Fruit fly (Drosophila melanogaster) whole organism, adult: ENCODE measurements around the gene CG10793.

Source experiments
- CG11617 ChIP-seq: fragments of 200-800 bp; sonication (Bioruptor generic); optimal IDR thresholded peaks from 2 replicates; lab custom pipeline; 2017; ENCODE audit warnings: mild to moderate bottlenecking, missing biosample characterization, missing genetic modification reagents, missing genetic modification characterization
- CG12768 ChIP-seq: fragments of 200-800 bp; sonication (Bioruptor generic); optimal IDR thresholded peaks from 2 replicates; lab custom pipeline; 2017; ENCODE audit warnings: missing biosample characterization, missing genetic modification characterization, mild to moderate bottlenecking, moderate library complexity, missing genetic modification reagents
- CG14711 ChIP-seq: fragments of 200-800 bp; sonication (Bioruptor generic); optimal IDR thresholded peaks from 2 replicates; lab custom pipeline; 2018; ENCODE audit warnings: missing biosample characterization, mild to moderate bottlenecking, missing genetic modification characterization, moderate library complexity
- CG1620 ChIP-seq: fragments of 200-800 bp; sonication (Bioruptor generic); optimal IDR thresholded peaks from 2 replicates; lab custom pipeline; 2016; ENCODE audit warnings: missing biosample characterization, missing genetic modification characterization
- CG33017 ChIP-seq: fragments of 200-800 bp; sonication (Bioruptor generic); optimal IDR thresholded peaks from 2 replicates; lab custom pipeline; 2018; ENCODE audit warnings: missing biosample characterization, mild to moderate bottlenecking, missing genetic modification characterization, moderate library complexity
- CG5204 ChIP-seq: fragments of 200-800 bp; sonication (Bioruptor generic); optimal IDR thresholded peaks from 2 replicates; lab custom pipeline; 2016; ENCODE audit warnings: missing biosample characterization, missing genetic modification characterization
- CG7045 ChIP-seq: fragments of 200-800 bp; sonication (Bioruptor generic); optimal IDR thresholded peaks from 2 replicates; lab custom pipeline; 2017; ENCODE audit warnings: missing biosample characterization, mild to moderate bottlenecking, missing genetic modification characterization
- CG7101 ChIP-seq: fragments of 200-800 bp; sonication (Bioruptor generic); optimal IDR thresholded peaks from 2 replicates; lab custom pipeline; 2018; ENCODE audit warnings: missing biosample characterization, mild to moderate bottlenecking, missing genetic modification characterization, moderate library complexity
- Clk ChIP-seq: fragments of 200-800 bp; sonication (Bioruptor generic); optimal IDR thresholded peaks from 2 replicates; lab custom pipeline; 2017; ENCODE audit warnings: missing biosample characterization, missing genetic modification characterization
- Crg-1 ChIP-seq: fragments of 200-800 bp; sonication (Bioruptor generic); optimal IDR thresholded peaks from 2 replicates; lab custom pipeline; 2016; ENCODE audit warnings: missing biosample characterization, missing genetic modification characterization
- Hr96 ChIP-seq: fragments of 200-800 bp; sonication (Bioruptor generic); optimal IDR thresholded peaks from 2 replicates; lab custom pipeline; 2016; ENCODE audit warnings: missing biosample characterization, missing genetic modification characterization
- Mnt ChIP-seq: fragments of 200-800 bp; sonication (Bioruptor generic); optimal IDR thresholded peaks from 2 replicates; lab custom pipeline; 2016; ENCODE audit warnings: missing biosample characterization, mild to moderate bottlenecking, missing genetic modification characterization
- bab1 ChIP-seq: fragments of 200-800 bp; sonication (Bioruptor generic); optimal IDR thresholded peaks from 3 replicates; lab custom pipeline; 2019; ENCODE audit warnings: missing biosample characterization, mild to moderate bottlenecking, missing genetic modification characterization, moderate library complexity
- cic ChIP-seq: fragments of 200-800 bp; sonication (Bioruptor generic); optimal IDR thresholded peaks from 2 replicates; lab custom pipeline; 2017; ENCODE audit warnings: missing biosample characterization, mild to moderate bottlenecking, missing genetic modification characterization, moderate library complexity
- cnc ChIP-seq, 2 experiments: fragments of >200 bp; optimal IDR thresholded peaks; 2 replicates each; lab custom pipeline; 2017
- kay ChIP-seq: fragments of 200-800 bp; sonication (Bioruptor generic); peaks from one replicate; lab custom pipeline; 2016; ENCODE audit warnings: missing biosample characterization, missing genetic modification characterization, borderline replicate concordance
- ovo ChIP-seq: fragments of 200-800 bp; sonication (Bioruptor generic); optimal IDR thresholded peaks from 2 replicates; lab custom pipeline; 2016; ENCODE audit warnings: missing biosample characterization, missing genetic modification characterization
- pad ChIP-seq: fragments of 200-800 bp; sonication (Bioruptor generic); optimal IDR thresholded peaks from 3 replicates; lab custom pipeline; 2017; ENCODE audit warnings: missing biosample characterization, missing genetic modification characterization, mild to moderate bottlenecking, moderate library complexity, missing genetic modification reagents
- tj ChIP-seq: fragments of 200-800 bp; sonication (Bioruptor generic); optimal IDR thresholded peaks from 3 replicates; lab custom pipeline; 2017; ENCODE audit warnings: missing biosample characterization, mild to moderate bottlenecking, missing genetic modification characterization, moderate library complexity
- toe ChIP-seq: fragments of 200-800 bp; sonication (Bioruptor generic); optimal IDR thresholded peaks from 2 replicates; lab custom pipeline; 2016; ENCODE audit warnings: missing biosample characterization, missing genetic modification characterization

The CG10793 gene

DNA sequence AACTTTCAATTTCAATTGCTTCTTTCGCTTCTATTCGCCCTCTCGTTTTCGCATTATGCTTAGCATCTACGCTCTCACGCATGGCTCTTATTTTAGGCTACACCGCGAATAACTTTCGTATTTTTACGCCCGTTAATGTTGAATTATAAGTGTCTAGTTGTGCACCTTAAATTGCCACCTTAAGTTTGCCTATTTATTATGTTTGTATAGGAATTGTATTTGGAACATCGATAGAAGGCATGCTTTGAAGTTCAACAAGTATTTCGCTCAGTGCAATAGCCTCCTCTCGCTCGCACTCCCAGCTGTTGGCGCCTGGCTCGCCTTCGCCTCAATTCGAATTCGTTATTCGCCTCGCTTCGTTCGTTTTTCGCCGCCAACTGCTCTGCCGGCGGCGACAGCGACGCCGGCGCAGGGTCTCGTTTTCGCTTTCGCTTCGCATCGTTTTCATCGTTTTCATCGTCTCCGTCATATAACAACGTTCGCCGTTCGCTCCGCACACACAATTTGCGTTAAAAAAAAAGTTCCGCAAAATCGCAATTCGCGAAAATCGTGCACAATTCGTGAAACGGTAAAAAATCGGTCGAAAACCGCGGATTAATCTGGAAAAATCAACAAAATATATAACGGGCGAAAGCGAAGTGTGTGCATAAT lies 21.3 kb downstream of the CG10793 start:
- TF ChIP-seq Crg-1 (GFP tag; lab: Kevin White, UChicago) (peak; percentile 34), pad (GFP tag; lab: Kevin White, UChicago) (peak; percentile 57), tj (GFP tag; lab: Kevin White, UChicago) (peak; percentile 55), CG7045 (GFP tag; lab: Kevin White, UChicago) (peak; percentile 82), toe (GFP tag; lab: Kevin White, UChicago) (peak; percentile 49), bab1 (GFP tag; lab: Kevin White, UChicago) (peak; percentile 90), CG14711 (peak; percentile 84), Hr96 (peak; percentile 74), ovo (GFP tag; lab: Kevin White, UChicago) (no peak), kay (no peak), CG7101 (peak; percentile 83), CG11617 (GFP tag; lab: Kevin White, UChicago) (peak; percentile 69), CG33017 (tag; lab: Kevin White, UChicago) (peak; percentile 80), CG12768 (GFP tag; lab: Kevin White, UChicago) (peak; percentile 65), cic (no peak), Clk (GFP tag; lab: Kevin White, UChicago) (peak; percentile 66), CG5204 (GFP tag; lab: Kevin White, UChicago) (peak; percentile 62), cnc (optimal IDR thresholded peaks at IDR 0.05; lab: Kevin White, UChicago) (no peak), CG1620 (GFP tag; lab: Kevin White, UChicago) (peak; percentile 60), Mnt (peak; percentile 59)

DNA sequence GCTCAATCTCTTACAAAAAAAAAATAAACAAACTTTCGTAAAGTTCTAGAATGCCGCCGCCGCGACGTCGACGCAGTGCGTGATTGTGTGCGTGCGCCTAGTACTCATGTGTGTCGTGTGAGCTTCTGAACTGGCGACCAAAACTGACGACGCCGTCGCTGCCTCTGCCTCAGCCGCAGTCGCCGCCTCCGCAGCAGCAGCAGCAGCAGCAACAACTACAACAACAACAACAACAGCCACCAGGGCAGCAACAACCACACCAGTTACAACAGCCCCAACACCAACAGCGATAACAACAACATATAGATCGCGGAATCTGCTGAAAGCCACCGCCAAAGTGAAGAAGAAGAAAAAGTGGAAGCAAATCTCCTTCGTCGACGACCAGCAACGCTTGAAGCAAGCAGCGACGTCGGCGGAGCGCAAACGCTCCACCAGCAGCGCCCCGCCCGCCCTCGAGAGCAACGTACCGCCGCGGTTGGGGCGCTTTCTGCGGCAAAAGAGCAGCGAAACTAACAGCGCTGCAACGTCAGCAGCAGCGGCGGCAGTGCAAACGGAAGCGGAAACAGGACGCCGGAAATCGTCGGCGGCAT lies 25.0 kb downstream of the CG10793 start:
- TF ChIP-seq tj (GFP tag; lab: Kevin White, UChicago): no peak

DNA sequence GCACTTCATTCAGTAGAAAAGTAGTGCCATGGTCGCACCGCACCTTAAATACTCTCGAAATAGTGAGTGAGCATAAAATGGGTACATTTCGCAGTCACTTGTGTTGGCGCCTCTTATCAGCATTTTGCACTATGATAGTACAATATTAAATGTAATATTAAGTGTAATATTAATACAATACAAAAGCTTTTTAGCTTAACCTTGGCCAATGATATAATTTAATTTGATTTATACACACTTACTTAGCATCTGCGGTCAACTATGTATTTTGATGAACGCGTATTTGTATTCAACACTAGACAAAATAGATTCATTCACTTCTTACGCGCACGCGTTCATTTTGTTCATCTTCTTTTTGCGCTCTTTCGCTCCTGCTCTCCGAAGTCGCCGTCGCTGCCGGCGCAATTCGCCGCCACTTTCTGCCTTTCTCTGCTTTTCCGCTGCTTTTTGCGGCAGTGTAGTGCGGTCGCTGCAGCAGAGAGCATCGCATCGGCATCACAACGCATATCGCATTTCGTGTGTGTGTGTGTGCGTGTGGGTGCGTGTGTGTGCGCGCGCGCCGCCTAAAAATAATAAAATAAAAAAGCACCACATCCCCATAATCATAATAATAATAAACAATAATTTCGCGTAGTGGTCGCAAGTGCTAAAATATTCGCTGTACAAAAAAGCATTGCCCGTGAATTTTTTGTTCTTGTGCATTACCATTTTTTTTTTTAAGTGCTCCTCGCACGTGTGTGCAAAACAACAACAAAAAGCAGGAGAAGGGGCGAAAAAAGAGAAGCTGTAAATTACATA lies 27.1 kb downstream of the CG10793 start:
- peak; percentile 53 for TF ChIP-seq kay
- TF ChIP-seq cic: peak; percentile 85
- peak; percentile 10 for TF ChIP-seq ovo (GFP tag; lab: Kevin White, UChicago)
- TF ChIP-seq toe (GFP tag; lab: Kevin White, UChicago): no peak
- TF ChIP-seq tj (GFP tag; lab: Kevin White, UChicago): no peak
- peak; percentile 52 for TF ChIP-seq Mnt

DNA sequence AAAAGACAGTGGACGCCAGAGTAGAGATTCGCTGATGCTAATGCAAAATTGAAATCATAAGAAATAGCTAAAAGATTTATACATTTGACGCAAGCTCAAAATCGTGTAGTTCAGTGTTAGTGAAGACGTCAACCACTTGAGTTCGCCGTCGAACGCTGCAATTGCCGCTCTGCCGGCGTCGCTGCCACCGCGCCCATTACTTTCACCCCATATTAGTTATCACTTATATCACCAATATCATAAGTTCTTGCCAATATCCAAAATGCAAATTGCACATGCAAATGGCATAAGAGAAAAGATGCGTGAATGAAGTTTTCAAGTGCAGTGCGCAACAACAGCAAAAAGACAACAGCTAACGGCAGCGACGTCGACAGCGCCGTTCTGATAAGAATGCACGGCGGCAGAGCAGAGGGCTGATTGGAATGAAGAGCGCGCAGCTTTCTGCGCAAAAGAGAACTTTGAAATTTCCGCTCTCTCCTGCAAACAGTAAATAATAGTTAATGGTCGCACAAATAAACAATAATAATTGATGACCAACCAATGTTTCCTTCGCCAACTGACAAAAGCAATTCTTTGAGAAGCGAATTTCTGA lies 27.9 kb downstream of the CG10793 start:
- TF ChIP-seq CG7101 (no peak), Hr96 (no peak), CG12768 (GFP tag; lab: Kevin White, UChicago) (no peak), CG1620 (GFP tag; lab: Kevin White, UChicago) (no peak), cnc (optimal IDR thresholded peaks at IDR 0.05; lab: Kevin White, UChicago) (no peak), tj (GFP tag; lab: Kevin White, UChicago) (no peak), CG5204 (GFP tag; lab: Kevin White, UChicago) (no peak), bab1 (GFP tag; lab: Kevin White, UChicago) (no peak), kay (no peak), ovo (GFP tag; lab: Kevin White, UChicago) (no peak)

DNA sequence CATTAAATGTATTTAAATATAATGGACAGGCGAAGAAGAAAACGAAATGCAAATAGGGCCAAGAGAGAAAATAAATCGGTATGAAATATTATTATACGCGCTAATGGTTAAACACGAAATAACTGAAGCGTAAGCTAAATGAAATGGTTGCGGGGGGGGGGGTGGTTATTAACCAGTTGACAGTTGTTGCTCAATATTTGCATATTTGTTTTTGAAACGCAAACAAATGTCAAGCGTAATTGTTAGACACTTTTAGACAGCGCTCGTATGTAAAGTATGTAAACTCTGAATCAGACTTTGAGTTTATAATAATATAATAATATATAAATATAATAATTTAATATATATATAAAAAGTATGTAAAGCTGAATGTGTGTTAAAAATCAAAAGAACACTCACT lies 34.2 kb downstream of the CG10793 start:
- TF ChIP-seq CG7101: peak; percentile 36
- no peak for TF ChIP-seq cic
- no peak for TF ChIP-seq CG1620 (GFP tag; lab: Kevin White, UChicago)
- no peak for TF ChIP-seq pad (GFP tag; lab: Kevin White, UChicago)
- TF ChIP-seq CG7045 (GFP tag; lab: Kevin White, UChicago): no peak

DNA sequence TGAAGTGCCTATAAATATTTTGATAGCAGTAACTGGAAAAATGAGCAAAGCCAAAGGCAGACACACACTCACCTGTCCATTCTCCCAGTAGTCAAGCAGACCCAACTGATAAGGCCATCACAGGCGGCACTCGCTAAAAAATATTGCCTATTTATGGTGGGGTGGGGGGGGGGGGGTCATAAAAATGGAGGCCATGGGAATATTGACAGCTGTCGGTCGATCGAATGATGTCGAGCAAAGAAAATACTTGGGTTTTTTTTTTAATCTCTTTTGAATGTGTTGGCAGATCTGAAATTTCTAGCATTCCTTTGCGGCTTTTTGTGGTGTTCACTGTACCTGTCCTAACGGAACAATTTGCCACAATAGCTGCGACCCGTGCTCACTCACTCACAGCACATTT lies 42.6 kb downstream of the CG10793 start:
- no peak for TF ChIP-seq CG11617 (GFP tag; lab: Kevin White, UChicago)
- TF ChIP-seq tj (GFP tag; lab: Kevin White, UChicago): no peak
- TF ChIP-seq ovo (GFP tag; lab: Kevin White, UChicago): no peak
- TF ChIP-seq Clk (GFP tag; lab: Kevin White, UChicago): no peak
- TF ChIP-seq Hr96: no peak
- no peak for TF ChIP-seq CG7101
- no peak for TF ChIP-seq cic

DNA sequence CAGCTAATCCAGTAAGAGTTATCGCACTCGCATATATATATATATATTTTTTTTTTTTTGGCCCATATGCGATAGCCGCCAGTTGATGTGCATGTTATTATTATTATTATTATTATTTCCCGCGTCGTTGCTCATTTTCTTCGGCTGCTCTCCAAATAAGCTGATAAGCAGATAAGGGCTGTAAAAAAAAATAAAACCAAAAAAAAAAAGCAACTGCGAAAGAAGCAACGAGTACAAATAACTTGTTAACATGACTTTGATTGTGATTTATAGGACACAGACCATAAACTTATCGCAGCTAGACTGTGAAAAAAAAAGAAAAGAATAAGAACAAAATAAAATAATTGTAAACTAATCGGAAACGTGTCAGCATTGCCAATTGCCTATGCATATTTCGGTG lies 50.4 kb downstream of the CG10793 start:
- TF ChIP-seq bab1 (GFP tag; lab: Kevin White, UChicago): no peak
- peak; percentile 64 for TF ChIP-seq CG11617 (GFP tag; lab: Kevin White, UChicago)
- no peak for TF ChIP-seq cnc (optimal IDR thresholded peaks at IDR 0.05; lab: Kevin White, UChicago)
- TF ChIP-seq CG33017 (tag; lab: Kevin White, UChicago): peak; percentile 42
- TF ChIP-seq CG5204 (GFP tag; lab: Kevin White, UChicago): no peak
- TF ChIP-seq CG12768 (GFP tag; lab: Kevin White, UChicago): peak; percentile 31
- no peak for TF ChIP-seq Clk (GFP tag; lab: Kevin White, UChicago)
- TF ChIP-seq CG14711: peak; percentile 1
- no peak for TF ChIP-seq Crg-1 (GFP tag; lab: Kevin White, UChicago)
- no peak for TF ChIP-seq toe (GFP tag; lab: Kevin White, UChicago)
- peak; percentile 1 for TF ChIP-seq Mnt
- no peak for TF ChIP-seq CG1620 (GFP tag; lab: Kevin White, UChicago)
- TF ChIP-seq Hr96: peak; percentile 54
- TF ChIP-seq CG7045 (GFP tag; lab: Kevin White, UChicago): peak; percentile 38
- TF ChIP-seq CG7101: peak; percentile 10
- peak; percentile 50 for TF ChIP-seq cic
- TF ChIP-seq tj (GFP tag; lab: Kevin White, UChicago): peak; percentile 48
- no peak for TF ChIP-seq pad (GFP tag; lab: Kevin White, UChicago)
- peak; percentile 47 for TF ChIP-seq kay
- no peak for TF ChIP-seq ovo (GFP tag; lab: Kevin White, UChicago)
